Worm (Caenorhabditis elegans): Measurements from ENCODE around the gene vpat-1.

Gene vpat-1

DNA sequence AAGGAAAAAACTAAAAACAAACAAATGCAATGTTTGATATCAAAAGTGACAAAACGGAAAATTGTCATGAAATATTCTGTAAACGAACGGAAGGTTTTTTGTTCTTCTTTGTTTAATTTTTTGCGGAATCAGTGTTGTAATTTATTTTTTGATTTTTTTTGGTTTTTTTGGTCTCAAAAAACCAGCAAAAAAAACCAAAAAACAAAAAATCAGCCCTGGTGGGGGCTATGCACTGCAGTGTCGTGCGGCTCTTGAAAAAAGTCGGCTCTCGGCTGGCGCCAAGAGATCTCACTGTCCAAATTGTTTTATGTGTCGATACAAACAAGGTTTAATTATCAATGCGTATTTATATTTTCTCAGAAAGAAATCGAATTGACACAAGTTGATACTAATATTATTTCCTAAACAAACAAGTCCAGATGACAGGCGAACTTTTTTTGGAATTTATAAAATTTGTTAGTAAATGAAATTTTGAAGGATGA, 33.6 kb downstream of the vpat-1 start:
- TF ChIP-seq ceh-83 (GFP tag; optimal IDR thresholded peaks at IDR 0.05) = no peak
- TF ChIP-seq nhr-28 (tag; optimal IDR thresholded peaks at IDR 0.05) = no peak
- TF ChIP-seq zip-8 (tag; optimal IDR thresholded peaks at IDR 0.05) = no peak
- no peak for TF ChIP-seq mls-2 (tag; optimal IDR thresholded peaks at IDR 0.05)
- TF ChIP-seq sem-2 (GFP tag; optimal IDR thresholded peaks at IDR 0.05) = no peak
- no peak for TF ChIP-seq blmp-1 (tag; optimal IDR thresholded peaks at IDR 0.05)
- no peak for TF ChIP-seq ceh-39 (tag; optimal IDR thresholded peaks at IDR 0.05)
- TF ChIP-seq drap-1 (GFP tag; optimal IDR thresholded peaks at IDR 0.05) = no peak
- TF ChIP-seq ztf-11 (tag; optimal IDR thresholded peaks at IDR 0.05) = no peak
- TF ChIP-seq nhr-76 (tag; optimal IDR thresholded peaks at IDR 0.05) = no peak
- no peak for TF ChIP-seq lin-13 (tag; optimal IDR thresholded peaks at IDR 0.05)
- no peak for TF ChIP-seq ham-2 (GFP tag; optimal IDR thresholded peaks at IDR 0.05)
- TF ChIP-seq ces-1 (GFP tag; optimal IDR thresholded peaks at IDR 0.05) = no peak
- no peak for TF ChIP-seq unc-62 (GFP tag; optimal IDR thresholded peaks at IDR 0.05)
- TF ChIP-seq lsy-2 (tag; optimal IDR thresholded peaks at IDR 0.05) = no peak
- no peak for TF ChIP-seq pha-4 (tag; optimal IDR thresholded peaks at IDR 0.05)
- TF ChIP-seq nhr-2 (tag; optimal IDR thresholded peaks at IDR 0.05) = no peak

DNA sequence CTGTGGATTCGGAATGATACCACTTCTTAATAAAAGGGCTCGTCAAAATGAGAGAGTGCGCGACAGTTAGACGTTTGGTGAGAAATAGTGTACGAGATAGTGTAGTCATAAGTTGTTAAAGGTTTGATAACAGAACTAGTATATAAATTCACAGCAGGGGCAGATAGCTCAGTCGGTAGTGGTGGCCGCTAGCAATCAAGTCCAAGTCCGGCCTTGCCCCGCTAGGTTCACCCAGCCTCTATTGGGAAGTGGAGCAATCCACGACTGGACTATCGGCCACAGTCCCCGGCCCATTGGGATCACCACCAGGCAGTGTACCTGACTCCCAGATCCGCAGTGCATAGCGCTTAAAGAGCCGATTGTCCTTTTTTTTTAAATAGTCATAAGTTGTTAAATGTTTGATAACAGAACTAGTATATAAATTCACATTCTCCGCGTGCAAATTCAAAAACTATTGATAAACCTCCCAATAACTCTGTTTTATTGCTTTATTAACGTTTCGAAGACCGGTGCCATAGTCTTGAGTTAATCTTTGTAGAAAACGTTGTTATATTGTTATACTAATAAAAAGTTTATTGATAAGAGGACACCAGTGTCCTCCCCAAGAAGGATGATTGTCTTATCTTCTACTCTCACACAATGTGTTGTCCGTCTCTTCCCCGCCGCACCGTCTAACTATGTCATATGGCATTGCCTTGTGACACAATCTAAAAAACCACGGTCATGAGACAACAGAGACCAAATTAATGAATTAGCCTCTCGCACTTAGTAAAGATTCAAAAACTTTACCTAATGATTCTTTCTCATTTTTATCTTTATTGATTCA, 35.2 kb downstream of the vpat-1 start:
- TF ChIP-seq unc-120 (tag; optimal IDR thresholded peaks at IDR 0.05; ENCODE audit: poor library complexity, severe bottlenecking) = peak; percentile 15
- TF ChIP-seq ham-2 (GFP tag; optimal IDR thresholded peaks at IDR 0.05) = peak; percentile 32
- TF ChIP-seq M03D4.4 (tag; optimal IDR thresholded peaks at IDR 0.05) = no peak
- TF ChIP-seq ceh-43 (GFP tag; optimal IDR thresholded peaks at IDR 0.05) = no peak

ce11 chrX:1009512-1009911, 36.5 kb downstream of the vpat-1 start:
- TF ChIP-seq M03D4.4 (tag; optimal IDR thresholded peaks at IDR 0.05) (no peak), lin-13 (tag; optimal IDR thresholded peaks at IDR 0.05) (no peak), nhr-12 (tag; optimal IDR thresholded peaks at IDR 0.05) (no peak), elt-1 (tag; optimal IDR thresholded peaks at IDR 0.05; ENCODE audit: borderline replicate concordance, insufficient read depth) (no peak), ceh-83 (GFP tag; optimal IDR thresholded peaks at IDR 0.05) (no peak), hlh-1 (tag; optimal IDR thresholded peaks at IDR 0.05) (no peak), pha-4 (tag; optimal IDR thresholded peaks at IDR 0.05) (no peak), lin-32 (GFP tag; optimal IDR thresholded peaks at IDR 0.05) (no peak), lsy-2 (tag; optimal IDR thresholded peaks at IDR 0.05) (no peak), sptf-1 (tag; optimal IDR thresholded peaks at IDR 0.05) (no peak), elt-3 (tag; optimal IDR thresholded peaks at IDR 0.05) (no peak), unc-62 (GFP tag; optimal IDR thresholded peaks at IDR 0.05) (no peak)

- TF ChIP-seq ceh-39 (tag; optimal IDR thresholded peaks at IDR 0.05) = no peak
- TF ChIP-seq hlh-1 (tag; optimal IDR thresholded peaks at IDR 0.05) = no peak
- TF ChIP-seq blmp-1 (tag; optimal IDR thresholded peaks at IDR 0.05) = no peak
- peak; percentile 10 for TF ChIP-seq ham-2 (GFP tag; optimal IDR thresholded peaks at IDR 0.05)
- no peak for TF ChIP-seq ces-1 (GFP tag; optimal IDR thresholded peaks at IDR 0.05)
- no peak for TF ChIP-seq flh-1 (GFP tag; optimal IDR thresholded peaks at IDR 0.05)
- TF ChIP-seq nhr-12 (tag; optimal IDR thresholded peaks at IDR 0.05) = no peak
- no peak for TF ChIP-seq lsy-2 (tag; optimal IDR thresholded peaks at IDR 0.05)
- no peak for TF ChIP-seq M03D4.4 (tag; optimal IDR thresholded peaks at IDR 0.05)
- peak; percentile 87 for TF ChIP-seq ceh-43 (GFP tag; optimal IDR thresholded peaks at IDR 0.05)
- no peak for TF ChIP-seq nhr-28 (tag; optimal IDR thresholded peaks at IDR 0.05)
- no peak for TF ChIP-seq bed-3 (GFP tag; optimal IDR thresholded peaks at IDR 0.05)
- TF ChIP-seq sem-2 (GFP tag; optimal IDR thresholded peaks at IDR 0.05) = no peak
- TF ChIP-seq tbx-8 (GFP tag; optimal IDR thresholded peaks at IDR 0.05) = no peak
- TF ChIP-seq nhr-2 (tag; optimal IDR thresholded peaks at IDR 0.05) = peak; percentile 3
- TF ChIP-seq mls-2 (tag; optimal IDR thresholded peaks at IDR 0.05) = peak; percentile 15
- TF ChIP-seq lin-13 (tag; optimal IDR thresholded peaks at IDR 0.05) = no peak
These were observed 41.0 kb downstream of the vpat-1 start for ce11 chrX:1005026-1005425.

DNA sequence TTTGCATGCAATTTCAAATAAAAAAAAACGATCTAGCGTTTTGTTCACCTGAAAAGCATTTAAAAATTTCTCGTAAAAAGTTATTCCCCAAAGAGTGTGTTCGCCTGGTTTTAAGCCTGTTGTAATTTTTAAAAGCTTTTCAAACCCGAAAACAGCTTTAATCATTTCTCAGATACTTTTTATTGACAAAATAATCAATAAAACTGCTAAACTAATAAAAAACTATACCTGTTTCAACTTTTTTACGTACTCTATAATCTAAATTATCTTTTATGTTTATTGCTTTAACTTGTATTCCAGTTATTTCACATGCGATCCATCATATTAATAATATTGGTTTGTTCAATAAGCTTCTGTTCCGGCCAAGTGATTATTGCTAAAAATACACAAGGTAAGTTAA, 42.0 kb downstream of the vpat-1 start, which contains the start of gene cutl-21:
TSS of gene cutl-21 (plus strand) at position 301 of the 400 bp plus-strand sequence.
- TF ChIP-seq hlh-1 (tag; optimal IDR thresholded peaks at IDR 0.05) (no peak), lin-13 (tag; optimal IDR thresholded peaks at IDR 0.05) (no peak), tbx-8 (GFP tag; optimal IDR thresholded peaks at IDR 0.05) (no peak), nhr-2 (tag; optimal IDR thresholded peaks at IDR 0.05) (no peak), bed-3 (GFP tag; optimal IDR thresholded peaks at IDR 0.05) (no peak), mep-1 (tag; optimal IDR thresholded peaks at IDR 0.05) (no peak), M03D4.4 (tag; optimal IDR thresholded peaks at IDR 0.05) (no peak), flh-1 (GFP tag; optimal IDR thresholded peaks at IDR 0.05) (no peak), pha-4 (tag; optimal IDR thresholded peaks at IDR 0.05) (no peak), nhr-76 (tag; optimal IDR thresholded peaks at IDR 0.05) (no peak), ztf-11 (tag; optimal IDR thresholded peaks at IDR 0.05) (no peak), nhr-237 (tag; optimal IDR thresholded peaks at IDR 0.05) (no peak), mab-5 (tag; optimal IDR thresholded peaks at IDR 0.05) (no peak), sem-2 (GFP tag; optimal IDR thresholded peaks at IDR 0.05) (no peak), ceh-83 (GFP tag; optimal IDR thresholded peaks at IDR 0.05) (no peak), unc-120 (tag; optimal IDR thresholded peaks at IDR 0.05; ENCODE audit: poor library complexity, severe bottlenecking) (no peak), unc-39 (tag; optimal IDR thresholded peaks at IDR 0.05) (no peak), ceh-39 (tag; optimal IDR thresholded peaks at IDR 0.05) (no peak)

Data from whole organism, mixed stage, embryonic.